Fruit fly (Drosophila melanogaster): ENCODE measurements around the gene CG1116.
A peak's percentile ranks its signal among the peaks of the same experiment; 100 is the strongest.

The CG1116 gene

DNA sequence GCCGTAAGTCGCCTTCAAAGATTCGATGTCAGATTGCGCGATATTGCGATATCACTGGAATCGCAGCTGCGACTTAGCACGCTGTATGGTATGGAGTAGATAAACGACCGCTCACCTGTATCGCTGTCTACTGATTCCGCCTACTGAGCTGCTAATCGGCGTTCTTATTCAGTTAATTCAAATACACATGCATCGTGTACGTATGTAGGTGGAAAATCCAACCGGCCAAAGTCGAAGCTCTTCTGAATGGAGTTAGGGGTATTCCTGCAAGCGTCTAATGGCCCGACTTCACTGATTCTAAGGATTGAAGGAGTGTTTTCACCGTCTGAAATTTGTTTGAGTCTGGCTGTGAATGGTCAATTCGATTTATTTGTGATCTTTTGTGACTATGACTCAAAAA, 3.7 kb downstream of the CG1116 start, which contains the start of gene CG2604 (continued):
- TF ChIP-seq E2f2 (GFP tag; IDR thresholded peaks at IDR 0.05) (no peak), pros (GFP tag; optimal IDR thresholded peaks at IDR 0.05) (no peak), CG9817 (tag; optimal IDR thresholded peaks at IDR 0.05) (no peak), CG17385 (GFP tag; optimal IDR thresholded peaks at IDR 0.05) (no peak), HLH4C (GFP tag; IDR thresholded peaks at IDR 0.05; ENCODE audit: partially characterized antibody) (no peak), BEAF-32 (GFP tag; optimal IDR thresholded peaks at IDR 0.05) (peak; percentile 2), CG11504 (tag; optimal IDR thresholded peaks at IDR 0.05) (no peak), Ravus (GFP tag; IDR thresholded peaks at IDR 0.05) (no peak), CG4854 (GFP tag; optimal IDR thresholded peaks at IDR 0.05) (no peak), Dfd (GFP tag; optimal IDR thresholded peaks at IDR 0.05) (peak in 1 of 2 experiments; percentile 28), sob (GFP tag; IDR thresholded peaks at IDR 0.05) (0 out of 2 replicates have a peak, but pooled peaks have one; percentile 13), schlank (tag; optimal IDR thresholded peaks at IDR 0.05) (no peak), CG1529 (GFP tag; optimal IDR thresholded peaks at IDR 0.05) (no peak), slbo (GFP tag; IDR thresholded peaks at IDR 0.05) (no peak), CG6683 (GFP tag; optimal IDR thresholded peaks at IDR 0.05) (no peak), CG16813 (GFP tag; IDR thresholded peaks at IDR 0.05; ENCODE audit: partially characterized antibody) (no peak), CG34224 (GFP tag; IDR thresholded peaks at IDR 0.05; ENCODE audit: partially characterized antibody) (no peak), sug (tag; optimal IDR thresholded peaks at IDR 0.05) (peak; percentile 23), CG12236 (GFP tag; optimal IDR thresholded peaks at IDR 0.05) (no peak), tio (GFP tag; optimal IDR thresholded peaks at IDR 0.05) (no peak), hb (GFP tag; IDR thresholded peaks at IDR 0.05; ENCODE audit: partially characterized antibody) (no peak), ac (GFP tag; optimal IDR thresholded peaks at IDR 0.05) (no peak), CG9876 (GFP tag; optimal IDR thresholded peaks at IDR 0.05) (no peak), CG4424 (GFP tag; optimal IDR thresholded peaks at IDR 0.05) (no peak), CG1647 (GFP tag; optimal IDR thresholded peaks at IDR 0.05) (no peak), exex (tag; optimal IDR thresholded peaks at IDR 0.05) (peak; percentile 49), zf30C (GFP tag; optimal IDR thresholded peaks at IDR 0.05) (no peak), Med (GFP tag) (peak; percentile 74), Tbp (GFP tag; optimal IDR thresholded peaks at IDR 0.05) (no peak), B-H1 (GFP tag; IDR thresholded peaks at IDR 0.05) (no peak), H2.0 (GFP tag; IDR thresholded peaks at IDR 0.05) (no peak), ssp (GFP tag; IDR thresholded peaks at IDR 0.05) (peak; percentile 94), PHDP (tag; optimal IDR thresholded peaks at IDR 0.05) (no peak), gem (tag; optimal IDR thresholded peaks at IDR 0.05) (no peak), Myb (GFP tag; optimal IDR thresholded peaks at IDR 0.05) (peak; percentile 23), dan (GFP tag; IDR thresholded peaks at IDR 0.05) (no peak), row (GFP tag; IDR thresholded peaks at IDR 0.05) (peak; percentile 68), CG30431 (GFP tag; optimal IDR thresholded peaks at IDR 0.05) (no peak), Fer3 (tag; optimal IDR thresholded peaks at IDR 0.05) (no peak), luna (GFP tag; optimal IDR thresholded peaks at IDR 0.05) (no peak), CG14050 (GFP tag; IDR thresholded peaks at IDR 0.05) (no peak), Doc2 (GFP tag; IDR thresholded peaks at IDR 0.05) (no peak), trem (tag; optimal IDR thresholded peaks at IDR 0.05) (no peak), Gug (GFP tag; IDR thresholded peaks at IDR 0.05) (no peak), CG9437 (GFP tag; optimal IDR thresholded peaks at IDR 0.05) (no peak), cas (GFP tag; IDR thresholded peaks at IDR 0.05) (no peak), odd (GFP tag; optimal IDR thresholded peaks at IDR 0.05) (no peak), CG34376 (GFP tag; optimal IDR thresholded peaks at IDR 0.05) (peak; percentile 35), CG4360 (GFP tag; IDR thresholded peaks at IDR 0.05) (no peak), kah (GFP tag; optimal IDR thresholded peaks at IDR 0.05) (no peak), CG15011 (GFP tag; optimal IDR thresholded peaks at IDR 0.05) (no peak), grn (GFP tag; optimal IDR thresholded peaks at IDR 0.05) (peak; percentile 82)
